Worm (Caenorhabditis elegans) whole organism, mixed stage, embryonic: ENCODE measurements around the gene srb-18.

Experiments
- M03D4.4 ChIP-seq: sonication (generic microtip); optimal IDR thresholded peaks from 2 replicates; lab custom pipeline; 2017; ENCODE audit warnings: mild to moderate bottlenecking, missing genetic modification characterization, missing compliant biosample characterization
- bed-3 ChIP-seq: fragments of 200-800 bp; sonication (Bioruptor generic); optimal IDR thresholded peaks from 3 replicates; lab custom pipeline; 2018; ENCODE audit warnings: mild to moderate bottlenecking, missing genetic modification characterization, moderate library complexity, missing compliant biosample characterization
- blmp-1 ChIP-seq: fragments of 150-350 bp; optimal IDR thresholded peaks from 2 replicates; lab custom pipeline; 2014; ENCODE audit warnings: missing biosample characterization, missing genetic modification characterization
- ceh-43 ChIP-seq: fragments of 200-800 bp; sonication (Bioruptor generic); optimal IDR thresholded peaks from 2 replicates; lab custom pipeline; 2018; ENCODE audit warnings: mild to moderate bottlenecking, missing genetic modification characterization, moderate library complexity, missing compliant biosample characterization
- ceh-83 ChIP-seq: fragments of 200-800 bp; sonication (Bioruptor generic); optimal IDR thresholded peaks from 2 replicates; lab custom pipeline; 2018; ENCODE audit warnings: mild to moderate bottlenecking, missing genetic modification characterization, missing compliant biosample characterization
- ces-1 ChIP-seq: fragments of 150-350 bp; optimal IDR thresholded peaks from 2 replicates; lab custom pipeline; 2014; ENCODE audit warnings: missing biosample characterization, missing genetic modification reagents, missing genetic modification characterization
- cnd-1 ChIP-seq: fragments of 200-800 bp; sonication (Bioruptor generic); optimal IDR thresholded peaks from 2 replicates; lab custom pipeline; 2018; ENCODE audit warnings: mild to moderate bottlenecking, missing genetic modification characterization, missing compliant biosample characterization
- drap-1 ChIP-seq: fragments of 200-800 bp; sonication (Bioruptor generic); optimal IDR thresholded peaks from 3 replicates; lab custom pipeline; 2018; ENCODE audit warnings: mild to moderate bottlenecking, missing genetic modification characterization, missing compliant biosample characterization
- elt-3 ChIP-seq: fragments of 150-350 bp; optimal IDR thresholded peaks from 2 replicates; lab custom pipeline; 2014; ENCODE audit warnings: missing biosample characterization, missing genetic modification characterization
- flh-1 ChIP-seq: fragments of 200-800 bp; sonication (Bioruptor generic); optimal IDR thresholded peaks from 2 replicates; lab custom pipeline; 2018; ENCODE audit warnings: mild to moderate bottlenecking, missing genetic modification characterization, moderate library complexity, missing compliant biosample characterization
- ham-2 ChIP-seq: fragments of 200-800 bp; sonication (Bioruptor generic); optimal IDR thresholded peaks from 2 replicates; lab custom pipeline; 2018; ENCODE audit warnings: mild to moderate bottlenecking, missing genetic modification characterization, missing compliant biosample characterization
- hlh-1 ChIP-seq: fragments of 150-350 bp; optimal IDR thresholded peaks from 2 replicates; lab custom pipeline; 2014; ENCODE audit warnings: missing biosample characterization, missing genetic modification reagents, missing genetic modification characterization
- lin-32 ChIP-seq: fragments of 200-800 bp; sonication (Bioruptor generic); optimal IDR thresholded peaks from 2 replicates; lab custom pipeline; 2018; ENCODE audit warnings: mild to moderate bottlenecking, missing genetic modification characterization, missing compliant biosample characterization
- lsy-2 ChIP-seq: fragments of 150-350 bp; optimal IDR thresholded peaks from 2 replicates; lab custom pipeline; 2014; ENCODE audit warnings: missing biosample characterization, missing genetic modification characterization
- mab-5 ChIP-seq: fragments of 150-350 bp; optimal IDR thresholded peaks from 2 replicates; lab custom pipeline; 2014; ENCODE audit warnings: missing biosample characterization, missing genetic modification characterization
- mep-1 ChIP-seq: fragments of 150-350 bp; optimal IDR thresholded peaks from 2 replicates; lab custom pipeline; 2017; ENCODE audit warnings: missing biosample characterization, missing genetic modification reagents, missing genetic modification characterization, inconsistent platforms
- mls-2 ChIP-seq: sonication (generic microtip); optimal IDR thresholded peaks from 2 replicates; lab custom pipeline; 2016; ENCODE audit warnings: mild to moderate bottlenecking, missing genetic modification characterization, moderate library complexity, missing compliant biosample characterization
- nhr-2 ChIP-seq: fragments of 150-350 bp; optimal IDR thresholded peaks from 2 replicates; lab custom pipeline; 2014; ENCODE audit warnings: missing biosample characterization, missing genetic modification characterization
- nhr-237 ChIP-seq: fragments of 150-350 bp; optimal IDR thresholded peaks from 2 replicates; lab custom pipeline; 2014; ENCODE audit warnings: missing biosample characterization, missing genetic modification characterization
- nhr-28 ChIP-seq: fragments of 150-350 bp; optimal IDR thresholded peaks from 2 replicates; lab custom pipeline; 2014; ENCODE audit warnings: missing biosample characterization, missing genetic modification characterization
- nhr-76 ChIP-seq: sonication (generic microtip); optimal IDR thresholded peaks from 2 replicates; lab custom pipeline; 2017; ENCODE audit warnings: missing biosample characterization, missing genetic modification characterization
- pha-4 ChIP-seq: fragments of 150-350 bp; optimal IDR thresholded peaks from 2 replicates; lab custom pipeline; 2018; ENCODE audit warnings: missing biosample characterization, missing genetic modification reagents, missing genetic modification characterization
- snpc-4 ChIP-seq: fragments of 150-350 bp; optimal IDR thresholded peaks from 2 replicates; lab custom pipeline; 2014; ENCODE audit warnings: missing biosample characterization, missing genetic modification characterization
- sptf-1 ChIP-seq: sonication (generic microtip); optimal IDR thresholded peaks from 2 replicates; lab custom pipeline; 2017; ENCODE audit warnings: mild to moderate bottlenecking, missing genetic modification characterization, moderate library complexity, missing compliant biosample characterization
- tbx-8 ChIP-seq: fragments of 200-800 bp; sonication (Bioruptor generic); optimal IDR thresholded peaks from 2 replicates; lab custom pipeline; 2018; ENCODE audit warnings: mild to moderate bottlenecking, missing genetic modification characterization, moderate library complexity, missing compliant biosample characterization
- unc-39 ChIP-seq: fragments of 150-350 bp; optimal IDR thresholded peaks from 2 replicates; lab custom pipeline; 2014; ENCODE audit warnings: missing biosample characterization, missing genetic modification characterization
- unc-62 ChIP-seq: fragments of 150-350 bp; optimal IDR thresholded peaks from 2 replicates; lab custom pipeline; 2014; ENCODE audit warnings: missing biosample characterization, missing genetic modification reagents, missing genetic modification characterization
- zip-8 ChIP-seq: fragments of 150-350 bp; optimal IDR thresholded peaks from 2 replicates; lab custom pipeline; 2014; ENCODE audit warnings: missing biosample characterization, missing genetic modification characterization
- ztf-11 ChIP-seq: fragments of 150-350 bp; optimal IDR thresholded peaks from 2 replicates; lab custom pipeline; 2014; ENCODE audit warnings: missing biosample characterization, missing genetic modification characterization

Gene srb-18

ce11 chrV:7539015-7539414 is 24.0 kb downstream of the srb-18 start, which contains the start of gene srh-268:
srh-268 (plus strand) TSS chrV:7539315.
- TF ChIP-seq M03D4.4, result no peak
- TF ChIP-seq hlh-1, result no peak
- TF ChIP-seq zip-8 (tag; lab: Kevin White, UChicago), result no peak

ce11 chrV:7543728-7544127 is 28.7 kb downstream of the srb-18 start:
- peak; percentile 92 for TF ChIP-seq zip-8 (tag; lab: Kevin White, UChicago)
- no peak for TF ChIP-seq nhr-2 (tag; lab: Kevin White, UChicago)

ce11 chrV:7545187-7545586 is 30.1 kb downstream of the srb-18 start, which contains the start of the genes C54F6.19 and nhx-3:
C54F6.19 (plus strand) TSS chrV:7545487.
nhx-3 (minus strand) TSS chrV:7545523.
- TF ChIP-seq mab-5 (tag; lab: Kevin White, UChicago) (no peak), lsy-2 (tag; lab: Kevin White, UChicago) (no peak), drap-1 (GFP tag; lab: Kevin White, UChicago) (no peak), tbx-8 (GFP tag; lab: Kevin White, UChicago) (no peak), cnd-1 (tag; lab: Kevin White, UChicago) (no peak), snpc-4 (tag; lab: Kevin White, UChicago) (no peak), lin-32 (GFP tag; lab: Kevin White, UChicago) (no peak), flh-1 (GFP tag; lab: Kevin White, UChicago) (no peak), bed-3 (no peak), unc-62 (GFP tag; lab: Kevin White, UChicago) (no peak), unc-39 (tag; lab: Kevin White, UChicago) (no peak), zip-8 (tag; lab: Kevin White, UChicago) (no peak)

- TF ChIP-seq M03D4.4 (no peak), ztf-11 (tag; lab: Kevin White, UChicago) (no peak), flh-1 (GFP tag; lab: Kevin White, UChicago) (no peak), lin-32 (GFP tag; lab: Kevin White, UChicago) (no peak), ham-2 (GFP tag; lab: Kevin White, UChicago) (no peak), ceh-43 (no peak), pha-4 (tag; lab: Kevin White, UChicago) (no peak), sptf-1 (tag; lab: Kevin White, UChicago) (no peak), cnd-1 (tag; lab: Kevin White, UChicago) (no peak), zip-8 (tag; lab: Kevin White, UChicago) (no peak), mls-2 (no peak), blmp-1 (tag; lab: Kevin White, UChicago) (no peak), drap-1 (GFP tag; lab: Kevin White, UChicago) (no peak), ceh-83 (no peak), elt-3 (tag; lab: Kevin White, UChicago) (no peak), mab-5 (tag; lab: Kevin White, UChicago) (no peak)
Observed at ce11 chrV:7547479-7547878, 32.4 kb downstream of the srb-18 start, which contains the start of gene ftn-1. ftn-1 (minus strand) TSS chrV:7547579.

- TF ChIP-seq bed-3, result no peak
Observed at ce11 chrV:7548017-7548416, 33.0 kb downstream of the srb-18 start.

- no peak for TF ChIP-seq mab-5 (tag; lab: Kevin White, UChicago)
- TF ChIP-seq tbx-8 (GFP tag; lab: Kevin White, UChicago), result no peak
Observed at ce11 chrV:7551821-7552220, 36.8 kb downstream of the srb-18 start, which contains the start of gene F19F10.3. F19F10.3 (plus strand) TSS chrV:7552121.

ce11 chrV:7553873-7554362 is 38.9 kb downstream of the srb-18 start, which contains the start of gene ttr-10:
ttr-10 (minus strand) TSS chrV:7553923.
- no peak for TF ChIP-seq mep-1 (tag; lab: Kevin White, UChicago)
- no peak for TF ChIP-seq ces-1 (GFP tag; lab: Kevin White, UChicago)
- TF ChIP-seq nhr-237 (tag; lab: Kevin White, UChicago), result no peak
- no peak for TF ChIP-seq M03D4.4
- TF ChIP-seq lin-32 (GFP tag; lab: Kevin White, UChicago), result no peak
- no peak for TF ChIP-seq ham-2 (GFP tag; lab: Kevin White, UChicago)
- no peak for TF ChIP-seq elt-3 (tag; lab: Kevin White, UChicago)
- TF ChIP-seq ztf-11 (tag; lab: Kevin White, UChicago), result no peak
- TF ChIP-seq mls-2, result no peak
- TF ChIP-seq ceh-83, result no peak
- TF ChIP-seq nhr-2 (tag; lab: Kevin White, UChicago), result no peak
- no peak for TF ChIP-seq nhr-76
- no peak for TF ChIP-seq nhr-28
- TF ChIP-seq mab-5 (tag; lab: Kevin White, UChicago), result no peak
- TF ChIP-seq zip-8 (tag; lab: Kevin White, UChicago), result no peak
- no peak for TF ChIP-seq unc-62 (GFP tag; lab: Kevin White, UChicago)
- no peak for TF ChIP-seq hlh-1
- no peak for TF ChIP-seq lsy-2 (tag; lab: Kevin White, UChicago)
